Fruit fly (Drosophila melanogaster) whole organism, embryonic: ENCODE measurements around the gene RpS14a.
A peak's percentile ranks its signal among the peaks of the same experiment; 100 is the strongest.

Source experiments
- ATbp ChIP-seq: fragments of 200-800 bp; sonication (Bioruptor generic); optimal IDR thresholded peaks from 2 replicates; lab custom pipeline; 2017; ENCODE audit warnings: missing biosample characterization, mild to moderate bottlenecking, missing genetic modification characterization, missing genetic modification reagents
- BEAF-32 ChIP-seq: fragments of 200-800 bp; sonication (Bioruptor generic); optimal IDR thresholded peaks from 3 replicates; lab custom pipeline; 2017; ENCODE audit warnings: missing biosample characterization, missing genetic modification characterization, mild to moderate bottlenecking, moderate library complexity, missing genetic modification reagents
- BtbVII ChIP-seq: fragments of 200-800 bp; sonication (Bioruptor generic); optimal IDR thresholded peaks from 3 replicates; lab custom pipeline; 2017; ENCODE audit warnings: missing biosample characterization, mild to moderate bottlenecking, missing genetic modification characterization
- CG10366 ChIP-seq: fragments of 200-800 bp; sonication (Bioruptor generic); IDR thresholded peaks from 2 replicates; pipeline ENCODE4 v1.3.6; 2022; ENCODE audit warnings: missing biosample characterization, missing genetic modification characterization
- CG12104 ChIP-seq: fragments of 200-800 bp; sonication (Bioruptor generic); optimal IDR thresholded peaks from 3 replicates; lab custom pipeline; 2016; ENCODE audit warnings: missing biosample characterization, missing genetic modification characterization
- CG1233 ChIP-seq: fragments of 200-800 bp; sonication (Bioruptor generic); optimal IDR thresholded peaks from 4 replicates; lab custom pipeline; 2018; ENCODE audit warnings: missing biosample characterization, mild to moderate bottlenecking, missing genetic modification characterization
- CG13287 ChIP-seq: fragments of 200-800 bp; sonication (Bioruptor generic); IDR thresholded peaks from 2 replicates; pipeline ENCODE4 v1.3.6; 2022; ENCODE audit warnings: missing biosample characterization, missing genetic modification characterization; ENCODE audit not compliant: partially characterized antibody
- CG14710 ChIP-seq: fragments of 200-800 bp; sonication (Bioruptor generic); optimal IDR thresholded peaks from 3 replicates; lab custom pipeline; 2019; ENCODE audit warnings: missing biosample characterization, mild to moderate bottlenecking, missing genetic modification characterization, moderate library complexity
- CG15514 ChIP-seq: fragments of 200-800 bp; sonication (Bioruptor generic); optimal IDR thresholded peaks from 3 replicates; lab custom pipeline; 2017; ENCODE audit warnings: missing biosample characterization, missing genetic modification characterization, mild to moderate bottlenecking, moderate library complexity, missing genetic modification reagents
- CG15601 ChIP-seq: fragments of 200-800 bp; sonication (Bioruptor generic); optimal IDR thresholded peaks from 3 replicates; lab custom pipeline; 2019; ENCODE audit warnings: missing biosample characterization, mild to moderate bottlenecking, missing genetic modification characterization, moderate library complexity
- CG15696 ChIP-seq: fragments of 200-800 bp; sonication (Bioruptor generic); optimal IDR thresholded peaks from 2 replicates; lab custom pipeline; 2019; ENCODE audit warnings: missing biosample characterization, mild to moderate bottlenecking, missing genetic modification characterization, moderate library complexity
- CG16779 ChIP-seq: fragments of 200-800 bp; sonication (Bioruptor generic); IDR thresholded peaks from 2 replicates; pipeline ENCODE4 v1.3.6; 2022; ENCODE audit warnings: missing biosample characterization, missing genetic modification characterization
- CG17361 ChIP-seq: fragments of 200-800 bp; sonication (Bioruptor generic); IDR thresholded peaks from 3 replicates; pipeline ENCODE4 v1.3.6; 2022; ENCODE audit warnings: missing biosample characterization, missing genetic modification characterization
- CG17829 ChIP-seq: fragments of 200-800 bp; optimal IDR thresholded peaks from 2 replicates; lab custom pipeline; 2019; ENCODE audit warnings: missing biosample characterization, mild to moderate bottlenecking, missing genetic modification characterization, moderate library complexity
- CG1832 ChIP-seq: fragments of 200-800 bp; sonication (Bioruptor generic); optimal IDR thresholded peaks from 2 replicates; lab custom pipeline; 2017; ENCODE audit warnings: missing biosample characterization, mild to moderate bottlenecking, missing genetic modification characterization, inconsistent platforms
- CG30020 ChIP-seq: fragments of 200-800 bp; optimal IDR thresholded peaks from 2 replicates; lab custom pipeline; 2019; ENCODE audit warnings: missing biosample characterization, mild to moderate bottlenecking, missing genetic modification characterization, moderate library complexity
- CG4404 ChIP-seq: fragments of 200-800 bp; sonication (Bioruptor generic); IDR thresholded peaks from 2 replicates; pipeline ENCODE4 v1.3.6; 2022; ENCODE audit warnings: missing biosample characterization, missing genetic modification characterization
- CG6272 ChIP-seq: fragments of 200-800 bp; sonication (Bioruptor generic); IDR thresholded peaks from 2 replicates; pipeline ENCODE4 v1.3.6; 2022; ENCODE audit warnings: missing biosample characterization, missing genetic modification characterization
- CG9727 ChIP-seq: fragments of 200-800 bp; sonication (Bioruptor generic); optimal IDR thresholded peaks from 3 replicates; lab custom pipeline; 2017; ENCODE audit warnings: missing biosample characterization, mild to moderate bottlenecking, missing genetic modification characterization
- CG9932 ChIP-seq: fragments of 200-800 bp; sonication (Bioruptor generic); IDR thresholded peaks from 2 replicates; pipeline ENCODE4 v1.3.6; 2022; ENCODE audit warnings: missing biosample characterization, missing genetic modification characterization
- Dad ChIP-seq: fragments of 200-800 bp; sonication (Bioruptor generic); optimal IDR thresholded peaks from 3 replicates; lab custom pipeline; 2016; ENCODE audit warnings: missing biosample characterization, missing genetic modification characterization
- Dll ChIP-seq: fragments of 200-800 bp; sonication (Bioruptor generic); IDR thresholded peaks from 4 replicates; pipeline ENCODE4 v1.3.6; 2022; ENCODE audit warnings: missing biosample characterization, missing genetic modification characterization; ENCODE audit not compliant: partially characterized antibody
- Dp ChIP-seq: fragments of 200-800 bp; sonication (Bioruptor generic); optimal IDR thresholded peaks from 2 replicates; lab custom pipeline; 2018; ENCODE audit warnings: missing biosample characterization, mild to moderate bottlenecking, missing genetic modification characterization, moderate library complexity
- E2f2 ChIP-seq: fragments of 200-800 bp; sonication (Bioruptor generic); IDR thresholded peaks from 2 replicates; pipeline ENCODE4 v1.3.6; 2022; ENCODE audit warnings: missing biosample characterization, missing genetic modification characterization
- Ets65A ChIP-seq: fragments of 200-800 bp; sonication (Bioruptor generic); peaks from one replicate; lab custom pipeline; 2016; ENCODE audit warnings: missing biosample characterization, missing genetic modification characterization
- HmgZ ChIP-seq: fragments of 200-800 bp; sonication (Bioruptor generic); optimal IDR thresholded peaks from 2 replicates; lab custom pipeline; 2018; ENCODE audit warnings: missing biosample characterization, mild to moderate bottlenecking, missing genetic modification characterization
- Hr51 ChIP-seq, 2 experiments: fragments of 200-800 bp; sonication (Bioruptor generic); optimal IDR thresholded peaks; 2 replicates in 1 of 2; 3 replicates in 1 of 2; lab custom pipeline; 2016 to 2018; ENCODE audit warnings: missing biosample characterization in 2 of 2, missing genetic modification characterization in 2 of 2, mild to moderate bottlenecking in 1 of 2, moderate library complexity in 1 of 2
- Myb ChIP-seq: fragments of 200-800 bp; sonication (Bioruptor generic); optimal IDR thresholded peaks from 2 replicates; lab custom pipeline; 2016; ENCODE audit warnings: missing biosample characterization, missing genetic modification characterization
- Ptx1 ChIP-seq: fragments of 200-800 bp; sonication (Bioruptor generic); IDR thresholded peaks from 2 replicates; pipeline ENCODE4 v1.3.6; 2022; ENCODE audit warnings: missing biosample characterization, missing genetic modification characterization
- Sin3A ChIP-seq: fragments of >200 bp; optimal IDR thresholded peaks from 2 replicates; lab custom pipeline; 2018
- Stat92E ChIP-seq, 3 experiments: fragments of >200 bp in 2 of 3; fragments of 200-800 bp in 1 of 3; sonication (Bioruptor generic) in 1 of 3; optimal IDR thresholded peaks; 2 replicates each; lab custom pipeline; 2017 to 2019; ENCODE audit warnings: missing biosample characterization in 3 of 3, missing genetic modification characterization in 3 of 3, mild to moderate bottlenecking in 1 of 3, moderate library complexity in 1 of 3
- Tbp ChIP-seq: fragments of >200 bp; optimal IDR thresholded peaks from 2 replicates; lab custom pipeline; 2018; ENCODE audit warnings: missing biosample characterization, missing genetic modification characterization
- Usf ChIP-seq: fragments of 200-800 bp; sonication (Bioruptor generic); optimal IDR thresholded peaks from 2 replicates; lab custom pipeline; 2017; ENCODE audit warnings: missing genotype, missing biosample characterization, missing genetic modification characterization
- br ChIP-seq: fragments of >200 bp; optimal IDR thresholded peaks from 2 replicates; lab custom pipeline; 2017
- btn ChIP-seq: fragments of 200-800 bp; sonication (Bioruptor generic); optimal IDR thresholded peaks from 2 replicates; lab custom pipeline; 2016; ENCODE audit warnings: missing biosample characterization, missing genetic modification characterization
- chinmo ChIP-seq: fragments of 200-800 bp; sonication (Bioruptor generic); IDR thresholded peaks from 4 replicates; pipeline ENCODE4 v1.3.6; 2022; ENCODE audit warnings: missing biosample characterization, missing genetic modification characterization; ENCODE audit not compliant: partially characterized antibody
- dm ChIP-seq: fragments of 200-800 bp; sonication (Bioruptor generic); optimal IDR thresholded peaks from 3 replicates; lab custom pipeline; 2016; ENCODE audit warnings: missing biosample characterization, missing genetic modification characterization
- dpn ChIP-seq, 2 experiments: fragments of 200-800 bp; sonication (Bioruptor generic); optimal IDR thresholded peaks; 3 replicates each; lab custom pipeline; 2016; ENCODE audit warnings: missing biosample characterization in 2 of 2, missing genetic modification characterization in 2 of 2
- kah ChIP-seq: fragments of 200-800 bp; sonication (Bioruptor generic); optimal IDR thresholded peaks from 2 replicates; lab custom pipeline; 2018; ENCODE audit warnings: missing biosample characterization, mild to moderate bottlenecking, missing genetic modification characterization
- mirr ChIP-seq: fragments of 200-800 bp; sonication (Bioruptor generic); optimal IDR thresholded peaks from 3 replicates; lab custom pipeline; 2018; ENCODE audit warnings: missing biosample characterization, mild to moderate bottlenecking, missing genetic modification characterization
- odd ChIP-seq: fragments of 200-800 bp; sonication (Bioruptor generic); optimal IDR thresholded peaks from 2 replicates; lab custom pipeline; 2017; ENCODE audit warnings: missing biosample characterization, mild to moderate bottlenecking, missing genetic modification characterization
- pb ChIP-seq: fragments of 200-800 bp; sonication (Bioruptor generic); optimal IDR thresholded peaks from 3 replicates; lab custom pipeline; 2016; ENCODE audit warnings: missing biosample characterization, missing genetic modification characterization
- repo ChIP-seq: fragments of 200-800 bp; sonication (Bioruptor generic); optimal IDR thresholded peaks from 2 replicates; lab custom pipeline; 2016; ENCODE audit warnings: missing biosample characterization, missing genetic modification characterization
- ro ChIP-seq: fragments of 200-800 bp; sonication (Bioruptor generic); IDR thresholded peaks from 2 replicates; pipeline ENCODE4 v1.3.6; 2022; ENCODE audit warnings: missing biosample characterization, missing genetic modification characterization
- run ChIP-seq: fragments of 200-800 bp; sonication (Bioruptor generic); optimal IDR thresholded peaks from 3 replicates; lab custom pipeline; 2018; ENCODE audit warnings: missing biosample characterization, mild to moderate bottlenecking, missing genetic modification characterization
- sens ChIP-seq: fragments of 200-800 bp; sonication (Bioruptor generic); peaks from one replicate; lab custom pipeline; 2016; ENCODE audit warnings: missing biosample characterization, missing genetic modification characterization
- shn ChIP-seq: fragments of 200-800 bp; sonication (Bioruptor generic); optimal IDR thresholded peaks from 3 replicates; lab custom pipeline; 2016; ENCODE audit warnings: missing biosample characterization, missing genetic modification characterization
- stwl ChIP-seq: fragments of 200-800 bp; sonication (Bioruptor generic); optimal IDR thresholded peaks from 3 replicates; lab custom pipeline; 2018; ENCODE audit warnings: missing biosample characterization, mild to moderate bottlenecking, missing genetic modification characterization, moderate library complexity
- trem ChIP-seq: fragments of 200-800 bp; optimal IDR thresholded peaks from 3 replicates; lab custom pipeline; 2019; ENCODE audit warnings: missing biosample characterization, mild to moderate bottlenecking, missing genetic modification characterization, moderate library complexity
- twi ChIP-seq: fragments of 200-800 bp; optimal IDR thresholded peaks from 2 replicates; lab custom pipeline; 2019; ENCODE audit warnings: missing biosample characterization, mild to moderate bottlenecking, missing genetic modification characterization, moderate library complexity
- zen2 ChIP-seq: fragments of 200-800 bp; sonication (Bioruptor generic); IDR thresholded peaks from 3 replicates; pipeline ENCODE4 v1.3.6; 2022; ENCODE audit warnings: missing biosample characterization, missing genetic modification characterization; ENCODE audit not compliant: partially characterized antibody

Gene RpS14a

dm6 chrX:7969188-7969829, 35.8 kb downstream of the RpS14a start (continued):
- TF ChIP-seq btn (GFP tag; lab: Kevin White, UChicago) (no peak), Dll (GFP tag; lab: Robert Waterston, UW) (no peak), br (lab: Kevin White, UChicago) (no peak), CG4404 (GFP tag; lab: Robert Waterston, UW) (no peak), sens (GFP tag; lab: Kevin White, UChicago) (peak; percentile 48), CG15696 (tag; lab: Kevin White, UChicago) (no peak), CG17829 (tag; lab: Kevin White, UChicago) (peak; percentile 51), kah (GFP tag; lab: Kevin White, UChicago) (no peak), CG13287 (GFP tag; lab: Robert Waterston, UW) (no peak; the same call in 1 of the 2 replicates), CG30020 (no peak), ATbp (GFP tag; lab: Kevin White, UChicago) (no peak), stwl (tag; lab: Kevin White, UChicago) (no peak), zen2 (GFP tag; lab: Robert Waterston, UW) (no peak), CG17361 (GFP tag; lab: Robert Waterston, UW) (no peak), repo (GFP tag; lab: Kevin White, UChicago) (no peak), CG1832 (GFP tag; lab: Kevin White, UChicago) (no peak), CG12104 (no peak), CG14710 (tag; lab: Kevin White, UChicago) (peak; percentile 19), CG1233 (GFP tag; lab: Kevin White, UChicago) (no peak), run (tag; lab: Kevin White, UChicago) (no peak), Ptx1 (GFP tag; lab: Robert Waterston, UW) (no peak), CG15601 (tag; lab: Kevin White, UChicago) (no peak), CG9932 (GFP tag; lab: Robert Waterston, UW) (no peak), chinmo (GFP tag; lab: Robert Waterston, UW) (peak; percentile 62; the same call in 2 of the 4 replicates), trem (tag; lab: Kevin White, UChicago) (peak; percentile 19), mirr (no peak), ro (GFP tag; lab: Robert Waterston, UW) (no peak), dpn (GFP tag; optimal IDR thresholded peaks at IDR 0.05; lab: Kevin White, UChicago) (no peak), twi (tag; lab: Kevin White, UChicago) (no peak), Hr51 (GFP tag; optimal IDR thresholded peaks at IDR 0.05; lab: Kevin White, UChicago) (no peak), dm (no peak), Dp (GFP tag; lab: Kevin White, UChicago) (peak; percentile 42), CG15514 (peak; percentile 40)
- TF ChIP-seq, all 482 proteins: peak for 71

- TF ChIP-seq E2f2 (GFP tag; lab: Robert Waterston, UW) (no peak), CG6272 (GFP tag; lab: Robert Waterston, UW) (no peak), BEAF-32 (peak; percentile 64), Dad (no peak), pb (no peak), HmgZ (tag; lab: Kevin White, UChicago) (peak; percentile 30), Stat92E (GFP tag; optimal IDR thresholded peaks at IDR 0.05; lab: Kevin White, UChicago) (no peak), BtbVII (GFP tag; lab: Kevin White, UChicago) (peak; percentile 38), Usf (GFP tag; lab: Kevin White, UChicago) (no peak), Sin3A (lab: Kevin White, UChicago) (no peak), CG10366 (no peak), Ets65A (no peak), Myb (GFP tag; lab: Kevin White, UChicago) (no peak), CG16779 (GFP tag; lab: Robert Waterston, UW) (no peak), CG9727 (GFP tag; lab: Kevin White, UChicago) (peak; percentile 53), mirr (no peak), shn (GFP tag; lab: Kevin White, UChicago) (peak; percentile 25), Tbp (GFP tag; lab: Kevin White, UChicago) (no peak), CG17361 (GFP tag; lab: Robert Waterston, UW) (peak; percentile 62; the same call in 1 of the 3 replicates), odd (no peak)
Observed at dm6 chrX:7970396-7970795, 36.9 kb downstream of the RpS14a start.
